Worm (Caenorhabditis elegans): ENCODE results near the gene Y38E10A.33.

Y38E10A.33 gene

ce11 chrII:12659676-12660371, 19.6 kb downstream of the Y38E10A.33 start:
- TF ChIP-seq ztf-11 (tag; optimal IDR thresholded peaks at IDR 0.05) (no peak), hmg-11 (tag; optimal IDR thresholded peaks at IDR 0.05) (peak; percentile 38), mdl-1 (tag; optimal IDR thresholded peaks at IDR 0.05) (no peak), elt-3 (tag; optimal IDR thresholded peaks at IDR 0.05) (no peak), nfya-1 (tag; optimal IDR thresholded peaks at IDR 0.05; ENCODE audit: insufficient read depth) (peak; percentile 38), skn-1 (tag; optimal IDR thresholded peaks at IDR 0.05) (no peak), lin-15B (tag; optimal IDR thresholded peaks at IDR 0.05) (peak; percentile 22), tbx-2 (tag; optimal IDR thresholded peaks at IDR 0.05) (no peak), nhr-77 (tag; optimal IDR thresholded peaks at IDR 0.05) (no peak), egl-5 (tag; optimal IDR thresholded peaks at IDR 0.05) (peak; percentile 2), snpc-4 (tag; optimal IDR thresholded peaks at IDR 0.05) (peak; percentile 34), nhr-11 (tag; optimal IDR thresholded peaks at IDR 0.05) (no peak), unc-39 (tag; optimal IDR thresholded peaks at IDR 0.05) (no peak), ZK546.5 (tag; optimal IDR thresholded peaks at IDR 0.05) (no peak), eor-1 (tag; optimal IDR thresholded peaks at IDR 0.05) (no peak), lin-39 (tag; optimal IDR thresholded peaks at IDR 0.05) (peak; percentile 47), sea-2 (GFP tag; optimal IDR thresholded peaks at IDR 0.05) (no peak)

- no peak for TF ChIP-seq elt-2 (tag; optimal IDR thresholded peaks at IDR 0.05)
- TF ChIP-seq snpc-4 (tag; optimal IDR thresholded peaks at IDR 0.05) = peak; percentile 20
- TF ChIP-seq egl-5 (tag; optimal IDR thresholded peaks at IDR 0.05) = peak; percentile 79
Measured at ce11 chrII:12658409-12658808, 21.0 kb downstream of the Y38E10A.33 start.

- TF ChIP-seq nfya-1 (tag; optimal IDR thresholded peaks at IDR 0.05; ENCODE audit: insufficient read depth) (no peak), nhr-11 (tag; optimal IDR thresholded peaks at IDR 0.05) (no peak), fkh-2 (tag; optimal IDR thresholded peaks at IDR 0.05) (no peak), eor-1 (tag; optimal IDR thresholded peaks at IDR 0.05) (no peak)
Measured at ce11 chrII:12657620-12658019, 21.8 kb downstream of the Y38E10A.33 start.

- TF ChIP-seq mdl-1 (tag; optimal IDR thresholded peaks at IDR 0.05) (no peak), fos-1 (tag; optimal IDR thresholded peaks at IDR 0.05) (no peak), fkh-10 (GFP tag; optimal IDR thresholded peaks at IDR 0.05) (no peak), nhr-28 (tag; optimal IDR thresholded peaks at IDR 0.05) (no peak), ceh-16 (tag; optimal IDR thresholded peaks at IDR 0.05) (no peak), nhr-25 (tag; optimal IDR thresholded peaks at IDR 0.05) (no peak), ceh-28 (tag; optimal IDR thresholded peaks at IDR 0.05) (no peak), eor-1 (tag; optimal IDR thresholded peaks at IDR 0.05) (no peak), ceh-9 (tag; optimal IDR thresholded peaks at IDR 0.05) (no peak), skn-1 (tag; optimal IDR thresholded peaks at IDR 0.05) (no peak), lsy-12 (tag; optimal IDR thresholded peaks at IDR 0.05) (no peak), nhr-43 (tag; optimal IDR thresholded peaks at IDR 0.05; ENCODE audit: poor library complexity, severe bottlenecking) (no peak), sea-2 (GFP tag; optimal IDR thresholded peaks at IDR 0.05) (no peak), unc-39 (tag; optimal IDR thresholded peaks at IDR 0.05) (no peak), hmg-11 (tag; optimal IDR thresholded peaks at IDR 0.05) (no peak), zag-1 (tag; optimal IDR thresholded peaks at IDR 0.05) (no peak)
Measured at ce11 chrII:12655816-12656215, 23.6 kb downstream of the Y38E10A.33 start.

ce11 chrII:12654447-12654846, 25.0 kb downstream of the Y38E10A.33 start, which contains the start of gene rgs-4:
Gene rgs-4, plus strand, starts transcription at chrII:12654747.
- TF ChIP-seq ceh-82 (tag; optimal IDR thresholded peaks at IDR 0.05) (no peak), elt-3 (tag; optimal IDR thresholded peaks at IDR 0.05) (no peak), nhr-25 (tag; optimal IDR thresholded peaks at IDR 0.05) (no peak), aly-2 (tag; optimal IDR thresholded peaks at IDR 0.05) (no peak), mml-1 (tag; optimal IDR thresholded peaks at IDR 0.05) (no peak), pqm-1 (tag; optimal IDR thresholded peaks at IDR 0.05) (no peak), jun-1 (tag; optimal IDR thresholded peaks at IDR 0.05) (no peak), hmg-11 (tag; optimal IDR thresholded peaks at IDR 0.05) (no peak), ZK546.5 (tag; optimal IDR thresholded peaks at IDR 0.05) (no peak), egl-27 (tag; optimal IDR thresholded peaks at IDR 0.05) (no peak), fkh-2 (tag; optimal IDR thresholded peaks at IDR 0.05) (no peak), snpc-4 (tag; optimal IDR thresholded peaks at IDR 0.05) (no peak), ztf-11 (tag; optimal IDR thresholded peaks at IDR 0.05) (no peak), nhr-28 (tag; optimal IDR thresholded peaks at IDR 0.05) (no peak), skn-1 (tag; optimal IDR thresholded peaks at IDR 0.05) (no peak), unc-39 (tag; optimal IDR thresholded peaks at IDR 0.05) (no peak), lsy-12 (tag; optimal IDR thresholded peaks at IDR 0.05) (no peak), R02D3.7 (tag; optimal IDR thresholded peaks at IDR 0.05) (no peak)
